Worm (Caenorhabditis elegans) whole organism, L1 larva: ENCODE results near the gene mrpl-49.
A peak's percentile ranks its signal among the peaks of the same experiment; 100 is the strongest.

Source experiments
- C04F5.9 ChIP-seq: sonication (generic microtip); optimal IDR thresholded peaks from 2 replicates; lab custom pipeline; 2016; ENCODE audit warnings: missing genetic modification characterization, missing compliant biosample characterization
- C16A3.4 ChIP-seq: fragments of 150-350 bp; optimal IDR thresholded peaks from 2 replicates; lab custom pipeline; 2014; ENCODE audit warnings: missing biosample characterization, missing genetic modification characterization
- F16B12.6 ChIP-seq: fragments of 150-350 bp; optimal IDR thresholded peaks from 2 replicates; lab custom pipeline; 2014; ENCODE audit warnings: missing biosample characterization, missing genetic modification characterization
- blmp-1 ChIP-seq: fragments of 150-350 bp; optimal IDR thresholded peaks from 2 replicates; lab custom pipeline; 2014; ENCODE audit warnings: missing biosample characterization, missing genetic modification characterization
- ceh-63 ChIP-seq: fragments of 200-800 bp; sonication (Bioruptor generic); optimal IDR thresholded peaks from 2 replicates; lab custom pipeline; 2018; ENCODE audit warnings: mild to moderate bottlenecking, missing genetic modification characterization, missing compliant biosample characterization
- ceh-8 ChIP-seq: fragments of 200-800 bp; sonication (Bioruptor generic); optimal IDR thresholded peaks from 2 replicates; lab custom pipeline; 2018; ENCODE audit warnings: mild to moderate bottlenecking, missing genetic modification characterization, moderate library complexity, missing compliant biosample characterization
- ceh-82 ChIP-seq, 3 experiments: fragments of 150-350 bp in 1 of 3; sonication (generic microtip) in 2 of 3; optimal IDR thresholded peaks; 2 replicates each; lab custom pipeline; 2014 to 2017; ENCODE audit warnings: missing biosample characterization in 3 of 3, missing genetic modification characterization in 3 of 3
- ceh-90 ChIP-seq: sonication (generic microtip); optimal IDR thresholded peaks from 2 replicates; lab custom pipeline; 2016; ENCODE audit warnings: missing genetic modification characterization, missing compliant biosample characterization
- ces-1 ChIP-seq: fragments of 150-350 bp; optimal IDR thresholded peaks from 2 replicates; lab custom pipeline; 2014; ENCODE audit warnings: missing biosample characterization, missing genetic modification reagents, missing genetic modification characterization
- egl-13 ChIP-seq: sonication (generic microtip); optimal IDR thresholded peaks from 2 replicates; lab custom pipeline; 2016; ENCODE audit warnings: missing genotype, missing genetic modification reagents, missing genetic modification characterization, missing compliant biosample characterization
- elt-2 ChIP-seq: sonication (generic microtip); optimal IDR thresholded peaks from 2 replicates; lab custom pipeline; 2016; ENCODE audit warnings: missing genetic modification characterization, mild to moderate bottlenecking, inconsistent platforms, missing compliant biosample characterization, missing genetic modification reagents
- elt-3 ChIP-seq, 6 experiments: fragments of 150-350 bp in 1 of 6; sonication (generic microtip); optimal IDR thresholded peaks; 2 replicates each; lab custom pipeline; 2017 to 2018; ENCODE audit warnings: missing biosample characterization in 6 of 6, missing genetic modification characterization in 6 of 6, inconsistent platforms in 1 of 6
- fkh-4 ChIP-seq: sonication (generic microtip); optimal IDR thresholded peaks from 2 replicates; lab custom pipeline; 2016; ENCODE audit warnings: missing compliant biosample characterization, missing genetic modification characterization, borderline replicate concordance
- fos-1 ChIP-seq: fragments of 150-350 bp; optimal IDR thresholded peaks from 2 replicates; lab custom pipeline; 2014; ENCODE audit warnings: missing biosample characterization, missing genetic modification characterization
- hlh-4 ChIP-seq: sonication (generic microtip); optimal IDR thresholded peaks from 2 replicates; lab custom pipeline; 2016; ENCODE audit warnings: mild to moderate bottlenecking, missing genetic modification characterization, missing compliant biosample characterization
- lin-14 ChIP-seq: fragments of 200-800 bp; sonication (Bioruptor generic); optimal IDR thresholded peaks from 2 replicates; lab custom pipeline; 2018; ENCODE audit warnings: mild to moderate bottlenecking, missing genetic modification characterization, moderate library complexity, missing compliant biosample characterization
- lin-15B ChIP-seq: fragments of 150-350 bp; sonication (generic microtip); optimal IDR thresholded peaks from 3 replicates; lab custom pipeline; 2014; ENCODE audit warnings: missing biosample characterization, missing genetic modification characterization
- lin-35 ChIP-seq, 2 experiments: fragments of 150-350 bp; optimal IDR thresholded peaks; 2 replicates each; lab custom pipeline; 2014; ENCODE audit warnings: missing biosample characterization in 2 of 2, missing genetic modification characterization in 2 of 2, missing genetic modification reagents in 2 of 2
- lir-3 ChIP-seq: sonication (generic microtip); optimal IDR thresholded peaks from 2 replicates; lab custom pipeline; 2016; ENCODE audit warnings: mild to moderate bottlenecking, missing genetic modification characterization, moderate library complexity, missing compliant biosample characterization; ENCODE audit not compliant: poor library complexity
- lsy-2 ChIP-seq, 2 experiments: fragments of 150-350 bp; optimal IDR thresholded peaks; 2 replicates each; lab custom pipeline; 2014; ENCODE audit warnings: missing biosample characterization in 2 of 2, missing genetic modification characterization in 2 of 2
- mab-9 ChIP-seq: fragments of 200-800 bp; sonication (Bioruptor generic); IDR thresholded peaks from 2 replicates; pipeline ENCODE4 v1.3.6; 2022; ENCODE audit warnings: missing genetic modification reagents, missing genetic modification characterization, missing compliant biosample characterization
- mdl-1 ChIP-seq, 2 experiments: fragments of 150-350 bp; optimal IDR thresholded peaks; 2 replicates each; lab custom pipeline; 2014 to 2017; ENCODE audit warnings: missing biosample characterization in 2 of 2, missing genetic modification characterization in 2 of 2, inconsistent platforms in 1 of 2
- mef-2 ChIP-seq: fragments of 150-350 bp; optimal IDR thresholded peaks from 2 replicates; lab custom pipeline; 2014; ENCODE audit warnings: missing biosample characterization, missing genetic modification characterization
- nhr-12 ChIP-seq: sonication (generic microtip); optimal IDR thresholded peaks from 2 replicates; lab custom pipeline; 2017; ENCODE audit warnings: missing biosample characterization, missing genetic modification characterization
- nhr-20 ChIP-seq: sonication (generic microtip); optimal IDR thresholded peaks from 2 replicates; lab custom pipeline; 2016; ENCODE audit warnings: mild to moderate bottlenecking, missing genetic modification characterization, missing compliant biosample characterization
- nhr-237 ChIP-seq: fragments of 150-350 bp; optimal IDR thresholded peaks from 2 replicates; lab custom pipeline; 2014; ENCODE audit warnings: missing biosample characterization, missing genetic modification characterization
- nhr-71 ChIP-seq: sonication (generic microtip); optimal IDR thresholded peaks from 2 replicates; lab custom pipeline; 2016; ENCODE audit warnings: mild to moderate bottlenecking, missing genetic modification characterization, moderate library complexity, missing compliant biosample characterization
- nhr-90 ChIP-seq: sonication (generic microtip); optimal IDR thresholded peaks from 2 replicates; lab custom pipeline; 2016; ENCODE audit warnings: mild to moderate bottlenecking, missing genetic modification characterization, missing compliant biosample characterization; ENCODE audit not compliant: poor library complexity
- pax-3 ChIP-seq: fragments of 200-800 bp; sonication (Bioruptor generic); optimal IDR thresholded peaks from 2 replicates; lab custom pipeline; 2018; ENCODE audit warnings: mild to moderate bottlenecking, missing genetic modification characterization, moderate library complexity, missing compliant biosample characterization
- rnt-1 ChIP-seq: sonication (generic microtip); optimal IDR thresholded peaks from 2 replicates; lab custom pipeline; 2016; ENCODE audit warnings: mild to moderate bottlenecking, missing genetic modification characterization, moderate library complexity, missing compliant biosample characterization
- tbx-2 ChIP-seq: sonication (generic microtip); optimal IDR thresholded peaks from 2 replicates; lab custom pipeline; 2016; ENCODE audit warnings: missing genetic modification characterization, missing compliant biosample characterization
- unc-130 ChIP-seq: fragments of 150-350 bp; optimal IDR thresholded peaks from 2 replicates; lab custom pipeline; 2017; ENCODE audit warnings: missing biosample characterization, missing genetic modification characterization, inconsistent platforms
- unc-62 ChIP-seq: fragments of 150-350 bp; optimal IDR thresholded peaks from 2 replicates; lab custom pipeline; 2014; ENCODE audit warnings: missing biosample characterization, missing genetic modification reagents, missing genetic modification characterization
- unc-86 ChIP-seq: sonication (generic microtip); optimal IDR thresholded peaks from 2 replicates; lab custom pipeline; 2016; ENCODE audit warnings: missing genetic modification characterization, missing compliant biosample characterization
- unc-98 ChIP-seq: fragments of 200-800 bp; sonication (Bioruptor generic); IDR thresholded peaks from 2 replicates; pipeline ENCODE4 v1.3.6; 2022; ENCODE audit warnings: missing genetic modification characterization, missing compliant biosample characterization
- ztf-4 ChIP-seq: fragments of 150-350 bp; optimal IDR thresholded peaks from 2 replicates; lab custom pipeline; 2014; ENCODE audit warnings: missing biosample characterization, missing genetic modification characterization

The mrpl-49 gene

DNA sequence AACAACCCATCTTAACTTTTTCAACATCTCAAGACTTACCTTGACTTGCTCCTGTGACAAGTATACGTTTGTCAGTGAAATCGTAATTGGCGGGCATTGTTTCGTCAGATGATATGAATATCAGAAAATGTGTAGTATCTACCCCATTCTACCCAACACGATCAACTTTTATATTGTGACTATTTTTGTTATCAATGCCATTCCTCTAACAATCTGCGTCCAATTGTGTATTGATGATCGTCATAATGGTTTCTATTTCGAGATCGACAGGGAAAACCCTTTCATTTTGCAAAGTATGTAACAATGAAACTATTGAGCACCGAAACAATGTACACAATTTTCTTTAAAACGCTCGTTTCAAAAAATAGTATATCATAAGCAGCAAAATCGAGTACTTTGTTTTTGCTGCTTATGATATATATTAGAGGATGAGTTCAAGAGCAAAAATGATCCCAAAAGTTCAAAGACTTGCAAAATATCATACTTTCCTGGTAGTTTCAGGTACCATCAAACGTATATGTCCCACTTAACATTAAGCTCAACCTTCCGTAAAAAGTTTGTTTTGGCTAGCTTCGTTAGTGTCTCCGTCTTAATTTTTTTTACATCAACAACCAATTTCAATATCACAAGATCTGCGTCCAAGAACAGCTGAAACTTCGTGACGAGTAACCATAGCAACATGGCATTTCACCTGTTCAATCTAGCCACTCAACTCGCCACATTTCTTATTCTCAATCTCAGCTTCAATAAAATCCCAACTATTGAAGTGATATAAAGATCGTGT, 5.2 kb downstream of the mrpl-49 start, which contains the start of the genes dhs-21 and xbx-9:
Gene dhs-21 (minus strand): TSS at position 181 of the 784 bp plus-strand sequence.
Gene xbx-9 (plus strand): TSS at position 734 of the 784 bp plus-strand sequence.
- TF ChIP-seq mef-2 (tag; lab: Kevin White, UChicago) (no peak), nhr-237 (tag; lab: Kevin White, UChicago) (no peak), blmp-1 (peak; percentile 48), elt-2 (peak; percentile 60), F16B12.6 (tag; lab: Kevin White, UChicago) (no peak), nhr-90 (tag; lab: Kevin White, UChicago) (peak; percentile 7), lsy-2 (tag; optimal IDR thresholded peaks at IDR 0.05; lab: Kevin White, UChicago) (peak in 1 of 2 experiments; percentile 26), tbx-2 (tag; lab: Kevin White, UChicago) (no peak), nhr-71 (tag; lab: Kevin White, UChicago) (peak; percentile 35), ceh-63 (GFP tag; lab: Kevin White, UChicago) (no peak), ces-1 (GFP tag; lab: Kevin White, UChicago) (no peak), nhr-20 (tag; lab: Kevin White, UChicago) (peak; percentile 43), ceh-8 (GFP tag; lab: Kevin White, UChicago) (no peak), hlh-4 (tag; lab: Kevin White, UChicago) (no peak), unc-130 (tag; lab: Kevin White, UChicago) (no peak), pax-3 (tag; lab: Kevin White, UChicago) (no peak), unc-62 (GFP tag; lab: Kevin White, UChicago) (no peak), ztf-4 (no peak), lin-15B (tag; lab: Kevin White, UChicago) (no peak), lir-3 (tag; lab: Kevin White, UChicago) (no peak), fos-1 (tag; lab: Kevin White, UChicago) (no peak), rnt-1 (tag; lab: Kevin White, UChicago) (no peak), elt-3 (tag; optimal IDR thresholded peaks at IDR 0.05; lab: Kevin White, UChicago) (peak in 4 of 6 experiments; percentile 32 to 88 (median 74)), lin-35 (GFP tag; optimal IDR thresholded peaks at IDR 0.05; lab: Kevin White, UChicago) (peak in 1 of 2 experiments; percentile 39), lin-14 (GFP tag; lab: Kevin White, UChicago) (peak; percentile 31)

DNA sequence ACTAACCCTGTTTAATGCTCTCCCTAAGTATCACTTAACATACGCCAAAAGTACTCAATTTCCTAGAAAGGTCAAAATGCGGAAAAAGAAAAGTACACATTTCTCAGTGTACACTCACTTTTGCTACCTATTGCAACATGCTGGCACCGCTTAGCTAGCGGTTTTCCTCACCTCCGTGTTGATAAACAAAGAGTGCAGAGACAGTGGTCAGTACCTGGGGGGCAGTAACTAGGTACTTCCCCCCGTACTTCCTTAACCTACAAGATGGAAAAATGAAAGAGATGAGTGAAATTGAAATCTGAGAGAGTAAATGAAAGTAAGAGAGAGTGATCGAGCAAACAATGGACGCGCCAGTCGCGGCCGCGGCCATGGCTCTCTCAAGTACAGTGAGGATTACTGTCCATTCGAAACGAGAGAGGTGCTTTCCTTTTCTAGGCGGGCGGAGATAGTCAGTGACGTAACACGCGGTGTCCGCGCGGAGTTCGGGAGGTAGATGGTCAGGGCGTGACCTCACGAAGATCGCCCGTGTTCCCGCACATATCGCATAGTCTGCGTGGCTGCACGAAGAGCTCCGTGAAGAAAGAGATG, 7.8 kb downstream of the mrpl-49 start, which contains the start of gene cky-1:
Gene cky-1 (plus strand): TSS at position 538 of the 588 bp plus-strand sequence.
- TF ChIP-seq mdl-1 (tag; optimal IDR thresholded peaks at IDR 0.05; lab: Kevin White, UChicago) (no peak), C16A3.4 (tag; lab: Kevin White, UChicago) (no peak), ceh-8 (GFP tag; lab: Kevin White, UChicago) (no peak), ceh-90 (tag; lab: Kevin White, UChicago) (no peak), unc-98 (GFP tag; lab: Robert Waterston, UW) (no peak), hlh-4 (tag; lab: Kevin White, UChicago) (no peak), fkh-4 (no peak), nhr-12 (tag; lab: Kevin White, UChicago) (no peak), lin-15B (tag; lab: Kevin White, UChicago) (no peak), ceh-82 (tag; optimal IDR thresholded peaks at IDR 0.05; lab: Kevin White, UChicago) (no peak), elt-2 (no peak), C04F5.9 (tag; lab: Kevin White, UChicago) (no peak), unc-86 (no peak), egl-13 (tag; lab: Kevin White, UChicago) (no peak), mab-9 (GFP tag; lab: Robert Waterston, UW) (no peak)
